Worm (Caenorhabditis elegans): Measurements from ENCODE around the gene Y110A2AL.7.

The Y110A2AL.7 gene

ce11 chrII:2841529-2841928, 1.5 kb downstream of the Y110A2AL.7 start, which contains the start of gene Y110A2AL.6:
Gene Y110A2AL.6 (minus strand): TSS chrII:2841629.
- TF ChIP-seq bed-3 (GFP tag; optimal IDR thresholded peaks at IDR 0.05) = no peak
- TF ChIP-seq unc-120 (tag; optimal IDR thresholded peaks at IDR 0.05; ENCODE audit: poor library complexity, severe bottlenecking) = no peak
- no peak for TF ChIP-seq tbx-8 (GFP tag; optimal IDR thresholded peaks at IDR 0.05)
- TF ChIP-seq sem-2 (GFP tag; optimal IDR thresholded peaks at IDR 0.05) = no peak
- no peak for TF ChIP-seq blmp-1 (tag; optimal IDR thresholded peaks at IDR 0.05)
- no peak for TF ChIP-seq ham-2 (GFP tag; optimal IDR thresholded peaks at IDR 0.05)
- TF ChIP-seq lin-32 (GFP tag; optimal IDR thresholded peaks at IDR 0.05) = no peak
- no peak for TF ChIP-seq cnd-1 (tag; optimal IDR thresholded peaks at IDR 0.05)
- no peak for TF ChIP-seq unc-39 (tag; optimal IDR thresholded peaks at IDR 0.05)
- TF ChIP-seq lin-13 (tag; optimal IDR thresholded peaks at IDR 0.05) = no peak
- no peak for TF ChIP-seq lsy-2 (tag; optimal IDR thresholded peaks at IDR 0.05)
- no peak for TF ChIP-seq nhr-237 (tag; optimal IDR thresholded peaks at IDR 0.05)
- no peak for TF ChIP-seq ces-1 (GFP tag; optimal IDR thresholded peaks at IDR 0.05)
- TF ChIP-seq nhr-76 (tag; optimal IDR thresholded peaks at IDR 0.05) = no peak
- TF ChIP-seq mls-2 (tag; optimal IDR thresholded peaks at IDR 0.05) = no peak
- no peak for TF ChIP-seq mab-5 (tag; optimal IDR thresholded peaks at IDR 0.05)
- TF ChIP-seq nhr-28 (tag; optimal IDR thresholded peaks at IDR 0.05) = no peak

DNA sequence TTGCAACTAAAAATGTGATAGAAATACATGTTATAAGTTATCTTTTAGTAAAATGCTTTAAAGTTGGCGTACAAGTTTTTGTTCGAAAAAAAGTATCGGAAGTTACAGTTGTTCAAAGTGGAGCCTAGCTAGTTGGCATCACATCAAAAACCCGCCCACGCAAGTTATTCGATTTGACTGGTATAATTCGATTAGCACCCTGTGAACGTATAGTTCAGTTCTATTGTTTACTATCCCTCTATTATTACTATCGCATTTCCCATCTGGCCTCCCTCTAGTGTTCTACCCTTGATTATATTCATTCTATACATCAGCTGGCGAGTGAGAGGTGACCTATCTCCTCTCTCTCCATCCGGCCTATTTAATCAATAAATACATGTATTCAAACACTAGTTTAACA, 4.0 kb downstream of the Y110A2AL.7 start, which contains the start of gene Y110A2AL.4:
Gene Y110A2AL.4 (plus strand): TSS at position 301 of the 400 bp plus-strand sequence.
- peak; percentile 12 for TF ChIP-seq elt-1 (tag; optimal IDR thresholded peaks at IDR 0.05; ENCODE audit: borderline replicate concordance, insufficient read depth)

- TF ChIP-seq mep-1 (tag; optimal IDR thresholded peaks at IDR 0.05) (no peak), M03D4.4 (tag; optimal IDR thresholded peaks at IDR 0.05) (no peak), unc-39 (tag; optimal IDR thresholded peaks at IDR 0.05) (no peak), lin-32 (GFP tag; optimal IDR thresholded peaks at IDR 0.05) (no peak), lin-13 (tag; optimal IDR thresholded peaks at IDR 0.05) (no peak), sptf-1 (tag; optimal IDR thresholded peaks at IDR 0.05) (no peak), ceh-83 (GFP tag; optimal IDR thresholded peaks at IDR 0.05) (no peak), ham-2 (GFP tag; optimal IDR thresholded peaks at IDR 0.05) (no peak), flh-1 (GFP tag; optimal IDR thresholded peaks at IDR 0.05) (no peak), lsy-2 (tag; optimal IDR thresholded peaks at IDR 0.05) (no peak), mls-2 (tag; optimal IDR thresholded peaks at IDR 0.05) (no peak), tbx-8 (GFP tag; optimal IDR thresholded peaks at IDR 0.05) (no peak), ceh-39 (tag; optimal IDR thresholded peaks at IDR 0.05) (no peak)
Observed at ce11 chrII:2836853-2837252, 6.1 kb downstream of the Y110A2AL.7 start, which contains the start of gene K12H6.7. Gene K12H6.7 (minus strand): TSS chrII:2836953.

- TF ChIP-seq drap-1 (GFP tag; optimal IDR thresholded peaks at IDR 0.05) = no peak
- TF ChIP-seq lin-32 (GFP tag; optimal IDR thresholded peaks at IDR 0.05) = no peak
- TF ChIP-seq ces-1 (GFP tag; optimal IDR thresholded peaks at IDR 0.05) = peak; percentile 8
- TF ChIP-seq lin-13 (tag; optimal IDR thresholded peaks at IDR 0.05) = no peak
Observed at ce11 chrII:2834105-2834504, 8.9 kb downstream of the Y110A2AL.7 start.

- TF ChIP-seq mls-2 (tag; optimal IDR thresholded peaks at IDR 0.05) = peak; percentile 34
- TF ChIP-seq nhr-28 (tag; optimal IDR thresholded peaks at IDR 0.05) = no peak
- no peak for TF ChIP-seq unc-62 (GFP tag; optimal IDR thresholded peaks at IDR 0.05)
- TF ChIP-seq ceh-43 (GFP tag; optimal IDR thresholded peaks at IDR 0.05) = peak; percentile 61
- TF ChIP-seq nhr-12 (tag; optimal IDR thresholded peaks at IDR 0.05) = peak; percentile 52
- TF ChIP-seq ces-1 (GFP tag; optimal IDR thresholded peaks at IDR 0.05) = no peak
- no peak for TF ChIP-seq sem-2 (GFP tag; optimal IDR thresholded peaks at IDR 0.05)
- no peak for TF ChIP-seq nhr-2 (tag; optimal IDR thresholded peaks at IDR 0.05)
- TF ChIP-seq zip-8 (tag; optimal IDR thresholded peaks at IDR 0.05) = no peak
- peak; percentile 52 for TF ChIP-seq ceh-39 (tag; optimal IDR thresholded peaks at IDR 0.05)
- no peak for TF ChIP-seq nhr-76 (tag; optimal IDR thresholded peaks at IDR 0.05)
- peak; percentile 81 for TF ChIP-seq hlh-1 (tag; optimal IDR thresholded peaks at IDR 0.05)
Observed at ce11 chrII:2832539-2832938, 10.4 kb downstream of the Y110A2AL.7 start.
